ENCODE assay signal across 3 fruit fly cellular contexts in genomic region chrX:1995653-1996052, dm6.
TF ChIP-seq lines count a peak whose summit lies in the region.

No protein-coding gene starts in this region.

- no peak for TF ChIP-seq CTCF in whole organism, embryonic (GFP tag; optimal IDR thresholded peaks at IDR 0.05; lab: Kevin White, UChicago)

TF ChIP-seq in whole organism, embryonic, 481 proteins besides CTCF, POLR2A, EP300 and RAD21 (continues in another document):
- TF ChIP-seq Bgb (GFP tag; IDR thresholded peaks at IDR 0.05; lab: Robert Waterston, UW; ENCODE audit: partially characterized antibody) = no peak
- peak; percentile 22 for TF ChIP-seq Hr3 (GFP tag; optimal IDR thresholded peaks at IDR 0.05; lab: Kevin White, UChicago)
- TF ChIP-seq mirr (GFP tag; optimal IDR thresholded peaks at IDR 0.05; lab: Kevin White, UChicago) = peak; percentile 31
- peak; percentile 89 for TF ChIP-seq cg (GFP tag; optimal IDR thresholded peaks at IDR 0.05; lab: Kevin White, UChicago)
- peak; percentile 44 for TF ChIP-seq Nf-YB (GFP tag; optimal IDR thresholded peaks at IDR 0.05; lab: Kevin White, UChicago)
- no peak for TF ChIP-seq Ravus (GFP tag; IDR thresholded peaks at IDR 0.05; lab: Robert Waterston, UW)
- TF ChIP-seq GATAe (GFP tag; conservative IDR thresholded peaks at IDR 0.05; lab: Robert Waterston, UW) = no peak; the same call in 1 of the 2 replicates
- TF ChIP-seq Gsc (GFP tag; IDR thresholded peaks at IDR 0.05; lab: Robert Waterston, UW) = no peak
- no peak for TF ChIP-seq CG8089 (GFP tag; optimal IDR thresholded peaks at IDR 0.05; lab: Kevin White, UChicago)
- TF ChIP-seq chinmo (GFP tag; IDR thresholded peaks at IDR 0.05; lab: Robert Waterston, UW; ENCODE audit: partially characterized antibody) = peak; percentile 83; the same call in 3 of the 4 replicates
- peak; percentile 76 for TF ChIP-seq Adf1 (GFP tag; IDR thresholded peaks at IDR 0.05; lab: Robert Waterston, UW)
- peak; percentile 64 for TF ChIP-seq sd (tag; optimal IDR thresholded peaks at IDR 0.05; lab: Kevin White, UChicago)
- TF ChIP-seq bbx (GFP tag; IDR thresholded peaks at IDR 0.05; lab: Robert Waterston, UW; ENCODE audit: partially characterized antibody) = peak; percentile 23; the same call in 1 of the 2 replicates
- no peak for TF ChIP-seq gt (GFP tag; IDR thresholded peaks at IDR 0.05; lab: Robert Waterston, UW)
- TF ChIP-seq Gug (GFP tag; IDR thresholded peaks at IDR 0.05; lab: Robert Waterston, UW) = no peak
- no peak for TF ChIP-seq CG43689 (GFP tag; IDR thresholded peaks at IDR 0.05; lab: Robert Waterston, UW)
- peak; percentile 74 for TF ChIP-seq CG10543 (GFP tag; optimal IDR thresholded peaks at IDR 0.05; lab: Kevin White, UChicago)
- peak; percentile 71 for TF ChIP-seq sug (tag; optimal IDR thresholded peaks at IDR 0.05; lab: Kevin White, UChicago)
- TF ChIP-seq ftz-f1 (GFP tag; optimal IDR thresholded peaks at IDR 0.05; lab: Kevin White, UChicago) = peak; percentile 29
- no peak for TF ChIP-seq slp2 (GFP tag; optimal IDR thresholded peaks at IDR 0.05; lab: Kevin White, UChicago)
- 0 out of 2 replicates have a peak, but pooled peaks have one; percentile 50 for TF ChIP-seq CG32767 (GFP tag; IDR thresholded peaks at IDR 0.05; lab: Robert Waterston, UW)
- no peak for TF ChIP-seq pum (GFP tag; optimal IDR thresholded peaks at IDR 0.05; lab: Kevin White, UChicago)
- peak; percentile 73 for TF ChIP-seq Med (GFP tag; lab: Kevin White, UChicago)
- no peak for TF ChIP-seq CG14667 (GFP tag; IDR thresholded peaks at IDR 0.05; lab: Robert Waterston, UW)
- peak; percentile 91 for TF ChIP-seq kni (GFP tag; optimal IDR thresholded peaks at IDR 0.05; lab: Kevin White, UChicago)
- TF ChIP-seq CG1024 (GFP tag; IDR thresholded peaks at IDR 0.05; lab: Robert Waterston, UW) = no peak
- TF ChIP-seq CG12769 (tag; optimal IDR thresholded peaks at IDR 0.05; lab: Kevin White, UChicago) = peak; percentile 96
- peak; percentile 98 for TF ChIP-seq Deaf1 (tag; optimal IDR thresholded peaks at IDR 0.05; lab: Kevin White, UChicago)
- TF ChIP-seq grn (GFP tag; optimal IDR thresholded peaks at IDR 0.05; lab: Kevin White, UChicago) = peak; percentile 59
- no peak for TF ChIP-seq Sox102F (GFP tag; optimal IDR thresholded peaks at IDR 0.05; lab: Kevin White, UChicago)

TF ChIP-seq in whole organism, prepupa, 60 proteins besides CTCF, POLR2A, EP300 and RAD21:
- peak; percentile 10 for TF ChIP-seq Eip78C (GFP tag; lab: Kevin White, UChicago)
- 0 out of 3 replicates have a peak, but pooled peaks have one; percentile 37 for TF ChIP-seq CG8119 (GFP tag; IDR thresholded peaks at IDR 0.05; lab: Robert Waterston, UW)
- TF ChIP-seq dac (GFP tag; optimal IDR thresholded peaks at IDR 0.05; lab: Kevin White, UChicago) = no peak
- TF ChIP-seq fkh (GFP tag; optimal IDR thresholded peaks at IDR 0.05; lab: Kevin White, UChicago) = peak; percentile 53

TF ChIP-seq in whole organism, pupa, 21 proteins besides CTCF, POLR2A, EP300 and RAD21:
- TF ChIP-seq CG4496 (GFP tag; IDR thresholded peaks at IDR 0.05; lab: Robert Waterston, UW) (peak; percentile 35; the same call in 1 of the 3 replicates), CG17806 (tag; optimal IDR thresholded peaks at IDR 0.05; lab: Kevin White, UChicago) (no peak)

Comparison
In these comparisons a context has a peak if more than half of its experiments do, and no peak if none do; other contexts are left out.
1. Of the 7 proteins assayed by ChIP-seq in both whole organism, embryonic and whole organism, prepupa: peak only in whole organism, embryonic: Blimp-1 and Hr39; only in whole organism, prepupa: none; in both: none; in neither: 5.